Worm (Caenorhabditis elegans) whole organism, L4 larva: Measurements from ENCODE around the gene athp-3.

ENCODE experiments used
- R02D3.7 ChIP-seq: fragments of 150-350 bp; sonication (generic microtip); optimal IDR thresholded peaks from 3 replicates; lab custom pipeline; 2014; ENCODE audit warnings: missing biosample characterization, missing genetic modification characterization
- ama-1 ChIP-seq: fragments of 150-350 bp; optimal IDR thresholded peaks from 2 replicates; lab custom pipeline; 2014; ENCODE audit warnings: inconsistent platforms, mixed read lengths
- ceh-82 ChIP-seq: sonication (generic microtip); optimal IDR thresholded peaks from 2 replicates; lab custom pipeline; 2017; ENCODE audit warnings: missing biosample characterization, missing genetic modification characterization
- ces-1 ChIP-seq: fragments of 150-350 bp; sonication (generic microtip); optimal IDR thresholded peaks from 4 replicates; lab custom pipeline; 2014; ENCODE audit warnings: missing biosample characterization, missing genetic modification reagents, missing genetic modification characterization
- egl-27 ChIP-seq: sonication (generic microtip); optimal IDR thresholded peaks from 3 replicates; lab custom pipeline; 2017; ENCODE audit warnings: missing biosample characterization, missing genetic modification reagents, missing genetic modification characterization
- lin-13 ChIP-seq: fragments of 150-350 bp; optimal IDR thresholded peaks from 2 replicates; lab custom pipeline; 2014; ENCODE audit warnings: missing biosample characterization, missing genetic modification reagents, missing genetic modification characterization
- lin-39 ChIP-seq: fragments of 150-350 bp; optimal IDR thresholded peaks from 2 replicates; lab custom pipeline; 2014; ENCODE audit warnings: missing biosample characterization, missing genetic modification reagents, missing genetic modification characterization
- lir-3 ChIP-seq: sonication (generic microtip); optimal IDR thresholded peaks from 2 replicates; lab custom pipeline; 2016; ENCODE audit warnings: mild to moderate bottlenecking, missing genetic modification characterization, missing compliant biosample characterization
- nhr-25 ChIP-seq: sonication (generic microtip); optimal IDR thresholded peaks from 2 replicates; lab custom pipeline; 2017; ENCODE audit warnings: missing genetic modification characterization, mild to moderate bottlenecking, missing compliant biosample characterization, antibody characterized with exemption, moderate library complexity, borderline replicate concordance; ENCODE audit not compliant: insufficient read depth
- pha-4 ChIP-seq, 2 experiments: fragments of 150-350 bp in 1 of 2; fragments of 200-800 bp in 1 of 2; sonication (Bioruptor generic) in 1 of 2; IDR thresholded peaks in 1 of 2; optimal IDR thresholded peaks in 1 of 2; 2 replicates each; pipeline versions ENCODE4 v1.3.6 to Lab custom; 2014 to 2022; ENCODE audit warnings: missing genetic modification characterization in 2 of 2, missing genetic modification reagents in 2 of 2, missing biosample characterization in 1 of 2, missing compliant biosample characterization in 1 of 2
- pqm-1 ChIP-seq: sonication (generic microtip); optimal IDR thresholded peaks from 2 replicates; lab custom pipeline; 2017; ENCODE audit warnings: missing biosample characterization, missing genetic modification characterization
- rbr-2 ChIP-seq: sonication (generic microtip); optimal IDR thresholded peaks from 2 replicates; lab custom pipeline; 2016; ENCODE audit warnings: missing genotype, missing genetic modification characterization, missing compliant biosample characterization
- snpc-4 ChIP-seq: fragments of 150-350 bp; optimal IDR thresholded peaks from 2 replicates; lab custom pipeline; 2014; ENCODE audit warnings: missing biosample characterization, missing genetic modification characterization
- spr-1 ChIP-seq: sonication (generic microtip); optimal IDR thresholded peaks from 2 replicates; lab custom pipeline; 2016; ENCODE audit warnings: mild to moderate bottlenecking, missing genetic modification characterization, missing compliant biosample characterization

DNA sequence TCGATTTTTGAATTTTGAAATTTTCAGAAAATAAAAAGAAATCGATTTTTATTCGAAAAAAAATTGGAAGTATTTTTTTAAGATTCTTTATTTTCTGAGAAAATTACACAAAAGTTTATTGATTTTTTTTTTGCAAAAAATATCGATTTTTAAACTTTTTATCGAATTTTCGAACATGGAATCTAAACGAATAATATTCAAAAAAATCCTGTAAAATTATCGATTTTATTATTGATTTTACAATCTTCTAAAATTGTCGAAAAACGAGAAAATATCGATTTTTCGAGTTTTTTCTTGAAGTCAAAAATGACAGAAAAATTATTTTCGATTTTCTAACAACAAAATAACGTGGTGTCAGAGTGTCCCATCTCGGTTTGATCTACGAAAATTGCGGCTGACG, 42.4 kb downstream of the athp-3 start:
- TF ChIP-seq pha-4 (GFP tag; IDR thresholded peaks at IDR 0.05; lab: Robert Waterston, UW), result no peak
- TF ChIP-seq pha-4 (tag; optimal IDR thresholded peaks at IDR 0.05; lab: Kevin White, UChicago), result no peak
- TF ChIP-seq spr-1 (tag; lab: Kevin White, UChicago), result no peak
- TF ChIP-seq lin-39 (tag; lab: Kevin White, UChicago), result no peak
- TF ChIP-seq ama-1 (lab: Kevin White, UChicago), result no peak
- no peak for TF ChIP-seq snpc-4 (tag; lab: Kevin White, UChicago)
- TF ChIP-seq R02D3.7 (tag; lab: Kevin White, UChicago), result no peak
- no peak for TF ChIP-seq pqm-1 (tag; lab: Kevin White, UChicago)
- no peak for TF ChIP-seq nhr-25 (tag; lab: Kevin White, UChicago)
- TF ChIP-seq ces-1 (GFP tag; lab: Kevin White, UChicago), result no peak
- no peak for TF ChIP-seq lin-13 (GFP tag; lab: Kevin White, UChicago)
- TF ChIP-seq egl-27 (tag; lab: Kevin White, UChicago), result no peak
- no peak for TF ChIP-seq lir-3
- TF ChIP-seq rbr-2, result no peak
- no peak for TF ChIP-seq ceh-82 (tag; lab: Kevin White, UChicago)
